Fruit fly (Drosophila melanogaster) whole organism, pupa: ENCODE data around the gene Ubc84D.

Experiments
- CG10348 ChIP-seq: fragments of 200-800 bp; sonication (Bioruptor generic); IDR thresholded peaks from 2 replicates; pipeline ENCODE4 v1.3.6; 2022; ENCODE audit warnings: missing biosample characterization, missing genetic modification characterization
- CG12605 ChIP-seq: fragments of 200-800 bp; sonication (Bioruptor generic); IDR thresholded peaks from 2 replicates; pipeline ENCODE4 v1.3.6; 2022; ENCODE audit warnings: missing biosample characterization, missing genetic modification characterization
- CG13204 ChIP-seq: fragments of 200-800 bp; sonication (Bioruptor generic); optimal IDR thresholded peaks from 2 replicates; lab custom pipeline; 2018; ENCODE audit warnings: missing biosample characterization, mild to moderate bottlenecking, missing genetic modification characterization, moderate library complexity
- CG14655 ChIP-seq: fragments of 200-800 bp; sonication (Bioruptor generic); optimal IDR thresholded peaks from 3 replicates; lab custom pipeline; 2017; ENCODE audit warnings: mild to moderate bottlenecking, missing biosample characterization, missing genetic modification reagents, missing genetic modification characterization
- CG15710 ChIP-seq: fragments of 200-800 bp; sonication (Bioruptor generic); optimal IDR thresholded peaks from 2 replicates; lab custom pipeline; 2018; ENCODE audit warnings: missing biosample characterization, mild to moderate bottlenecking, missing genetic modification characterization, moderate library complexity
- CG17806 ChIP-seq: fragments of 200-800 bp; sonication (Bioruptor generic); optimal IDR thresholded peaks from 2 replicates; lab custom pipeline; 2018; ENCODE audit warnings: missing biosample characterization, mild to moderate bottlenecking, missing genetic modification characterization, moderate library complexity
- CG32121 ChIP-seq: fragments of 200-800 bp; sonication (Bioruptor generic); IDR thresholded peaks from 2 replicates; pipeline ENCODE4 v1.3.6; 2022; ENCODE audit warnings: missing biosample characterization, missing genetic modification characterization
- CG34367 ChIP-seq: fragments of 200-800 bp; sonication (Bioruptor generic); optimal IDR thresholded peaks from 2 replicates; lab custom pipeline; 2018; ENCODE audit warnings: missing biosample characterization, mild to moderate bottlenecking, missing genetic modification characterization
- CG4496 ChIP-seq: fragments of 200-800 bp; sonication (Bioruptor generic); IDR thresholded peaks from 3 replicates; pipeline ENCODE4 v1.3.6; 2022; ENCODE audit warnings: missing biosample characterization, missing genetic modification characterization
- CG8159 ChIP-seq: fragments of 200-800 bp; sonication (Bioruptor generic); optimal IDR thresholded peaks from 3 replicates; lab custom pipeline; 2018; ENCODE audit warnings: missing biosample characterization, mild to moderate bottlenecking, missing genetic modification characterization, moderate library complexity
- CG8301 ChIP-seq: fragments of 200-800 bp; sonication (Bioruptor generic); optimal IDR thresholded peaks from 2 replicates; lab custom pipeline; 2018; ENCODE audit warnings: missing biosample characterization, mild to moderate bottlenecking, missing genetic modification characterization
- CG9948 ChIP-seq: fragments of 200-800 bp; sonication (Bioruptor generic); optimal IDR thresholded peaks from 2 replicates; lab custom pipeline; 2018; ENCODE audit warnings: missing biosample characterization, mild to moderate bottlenecking, missing genetic modification characterization, moderate library complexity
- D1 ChIP-seq: fragments of 200-800 bp; sonication (Bioruptor generic); optimal IDR thresholded peaks from 2 replicates; lab custom pipeline; 2018; ENCODE audit warnings: missing biosample characterization, mild to moderate bottlenecking, missing genetic modification characterization, moderate library complexity
- EcR ChIP-seq: fragments of 200-800 bp; sonication (Bioruptor generic); optimal IDR thresholded peaks from 3 replicates; lab custom pipeline; 2019; ENCODE audit warnings: missing biosample characterization, missing genetic modification characterization, mild to moderate bottlenecking, moderate library complexity, missing genetic modification reagents
- Ets98B ChIP-seq: fragments of 200-800 bp; sonication (Bioruptor generic); IDR thresholded peaks from 2 replicates; pipeline ENCODE4 v1.3.6; 2022; ENCODE audit warnings: missing biosample characterization, missing genetic modification characterization
- Pif1A ChIP-seq: fragments of 200-800 bp; sonication (Bioruptor generic); optimal IDR thresholded peaks from 3 replicates; lab custom pipeline; 2016; ENCODE audit warnings: missing biosample characterization, missing genetic modification characterization
- Pif1B ChIP-seq: fragments of 200-800 bp; sonication (Bioruptor generic); optimal IDR thresholded peaks from 3 replicates; lab custom pipeline; 2016; ENCODE audit warnings: missing biosample characterization, missing genetic modification characterization
- Snoo ChIP-seq: fragments of 200-800 bp; sonication (Bioruptor generic); optimal IDR thresholded peaks from 3 replicates; lab custom pipeline; 2017; ENCODE audit warnings: missing biosample characterization, mild to moderate bottlenecking, missing genetic modification characterization, inconsistent platforms
- fd96Ca ChIP-seq: fragments of 200-800 bp; sonication (Bioruptor generic); IDR thresholded peaks from 3 replicates; pipeline ENCODE4 v1.3.6; 2022; ENCODE audit warnings: missing biosample characterization, missing genetic modification characterization
- gl ChIP-seq: fragments of 200-800 bp; sonication (Bioruptor generic); optimal IDR thresholded peaks from 2 replicates; lab custom pipeline; 2018; ENCODE audit warnings: missing biosample characterization, mild to moderate bottlenecking, missing genetic modification characterization
- rn ChIP-seq: fragments of 200-800 bp; sonication (Bioruptor generic); IDR thresholded peaks from 2 replicates; pipeline ENCODE4 v1.3.6; 2022; ENCODE audit warnings: missing biosample characterization, missing genetic modification characterization

The Ubc84D gene

DNA sequence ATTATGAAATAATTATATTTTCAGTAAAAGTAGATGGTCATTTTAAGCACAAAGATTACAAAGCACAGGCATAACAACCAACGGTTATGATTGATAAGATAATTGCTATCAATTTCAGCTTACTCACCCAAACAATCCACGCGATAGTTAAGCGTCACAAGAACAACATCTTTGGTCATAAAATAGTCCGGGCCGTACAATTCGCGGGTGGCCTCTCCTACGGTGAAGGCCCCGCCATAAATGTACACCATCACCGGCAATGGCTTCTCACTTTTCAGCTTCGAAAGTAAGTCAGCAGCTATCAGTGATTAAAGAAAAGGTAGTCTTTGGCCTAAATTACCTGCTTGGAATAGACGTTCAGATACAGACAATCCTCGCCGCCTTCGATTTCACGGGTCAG, 16.4 kb upstream of the Ubc84D start:
- TF ChIP-seq CG34367 (tag; lab: Kevin White, UChicago) (no peak), CG13204 (GFP tag; lab: Kevin White, UChicago) (no peak), fd96Ca (GFP tag; lab: Robert Waterston, UW) (no peak), D1 (tag; lab: Kevin White, UChicago) (no peak), CG10348 (GFP tag; lab: Robert Waterston, UW) (no peak), CG12605 (GFP tag; lab: Robert Waterston, UW) (no peak), CG14655 (no peak), CG8301 (tag; lab: Kevin White, UChicago) (no peak), CG32121 (no peak), Pif1A (GFP tag; lab: Kevin White, UChicago) (no peak), CG15710 (tag; lab: Kevin White, UChicago) (no peak), Snoo (no peak)

DNA sequence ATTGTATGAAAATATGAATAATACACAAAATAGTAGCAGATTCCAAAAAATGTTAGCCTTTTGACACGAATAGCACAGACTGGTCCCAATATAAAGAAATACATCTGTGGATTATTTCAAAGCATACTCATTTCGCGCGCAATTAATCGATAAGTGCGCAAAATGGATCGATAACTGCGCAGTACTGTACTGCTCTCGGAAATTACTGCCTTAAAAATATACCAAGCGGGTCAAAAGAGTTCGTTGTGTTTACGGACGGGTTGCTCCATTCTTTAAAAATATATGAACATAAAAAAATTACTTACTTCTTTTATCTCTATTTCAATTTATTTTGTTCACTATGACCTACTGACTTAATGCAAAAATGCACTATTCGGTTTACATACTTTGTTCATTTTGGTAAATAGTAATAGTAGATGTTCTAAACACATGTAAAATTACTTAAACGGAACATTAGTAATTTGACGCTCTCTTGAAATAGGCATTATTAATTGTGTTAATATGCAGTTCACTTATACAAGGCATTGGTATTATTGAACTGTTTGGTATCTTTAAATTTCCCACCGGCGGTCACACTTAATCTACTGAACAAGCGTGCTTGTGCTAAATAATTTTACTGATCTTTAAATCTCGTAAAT, 11.0 kb upstream of the Ubc84D start, which contains the start of the genes Rtnl2 and alphaTub84D:
TSS of gene Rtnl2 (minus strand) at position 58 of the 638 bp plus-strand sequence.
TSS of gene alphaTub84D (plus strand) at position 570 of the 638 bp plus-strand sequence.
- TF ChIP-seq Pif1B, result no peak
- TF ChIP-seq Ets98B (GFP tag; lab: Robert Waterston, UW), result no peak
- TF ChIP-seq CG13204 (GFP tag; lab: Kevin White, UChicago), result no peak
- TF ChIP-seq D1 (tag; lab: Kevin White, UChicago), result no peak
- TF ChIP-seq gl, result no peak
- TF ChIP-seq rn (GFP tag; lab: Robert Waterston, UW), result no peak
- TF ChIP-seq fd96Ca (GFP tag; lab: Robert Waterston, UW), result no peak
- TF ChIP-seq CG8159 (tag; lab: Kevin White, UChicago), result no peak
- TF ChIP-seq Pif1A (GFP tag; lab: Kevin White, UChicago), result no peak
- TF ChIP-seq CG12605 (GFP tag; lab: Robert Waterston, UW), result no peak
- TF ChIP-seq CG10348 (GFP tag; lab: Robert Waterston, UW), result no peak
- TF ChIP-seq CG4496 (GFP tag; lab: Robert Waterston, UW), result no peak
- no peak for TF ChIP-seq CG8301 (tag; lab: Kevin White, UChicago)
- no peak for TF ChIP-seq CG34367 (tag; lab: Kevin White, UChicago)
- no peak for TF ChIP-seq CG15710 (tag; lab: Kevin White, UChicago)
- TF ChIP-seq CG32121, result no peak
- TF ChIP-seq CG14655, result no peak
- TF ChIP-seq CG17806 (tag; lab: Kevin White, UChicago), result no peak

DNA sequence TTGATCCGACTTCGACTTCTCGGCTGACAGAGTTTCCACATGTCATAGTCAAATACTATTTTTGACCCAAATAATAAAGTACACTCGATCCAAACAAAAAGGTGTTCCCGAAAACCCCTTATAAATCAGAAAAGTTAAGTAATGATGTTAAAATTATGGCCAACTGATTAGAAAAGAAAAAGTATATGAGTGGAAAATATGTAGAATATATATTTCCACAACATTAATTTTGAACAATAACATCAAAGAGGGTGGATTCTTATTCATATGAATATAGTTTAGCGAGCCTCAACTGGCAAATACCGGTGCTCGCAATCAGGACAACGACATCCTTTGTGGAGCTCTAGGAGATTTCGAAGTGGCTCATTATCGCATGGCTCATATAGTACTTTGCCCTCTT, 9.4 kb upstream of the Ubc84D start, which contains the start of gene alpha-Est6:
TSS of gene alpha-Est6 (minus strand) at position 101 of the 400 bp plus-strand sequence.
- TF ChIP-seq CG4496 (GFP tag; lab: Robert Waterston, UW) (no peak), CG14655 (no peak), CG10348 (GFP tag; lab: Robert Waterston, UW) (no peak), CG12605 (GFP tag; lab: Robert Waterston, UW) (no peak)

DNA sequence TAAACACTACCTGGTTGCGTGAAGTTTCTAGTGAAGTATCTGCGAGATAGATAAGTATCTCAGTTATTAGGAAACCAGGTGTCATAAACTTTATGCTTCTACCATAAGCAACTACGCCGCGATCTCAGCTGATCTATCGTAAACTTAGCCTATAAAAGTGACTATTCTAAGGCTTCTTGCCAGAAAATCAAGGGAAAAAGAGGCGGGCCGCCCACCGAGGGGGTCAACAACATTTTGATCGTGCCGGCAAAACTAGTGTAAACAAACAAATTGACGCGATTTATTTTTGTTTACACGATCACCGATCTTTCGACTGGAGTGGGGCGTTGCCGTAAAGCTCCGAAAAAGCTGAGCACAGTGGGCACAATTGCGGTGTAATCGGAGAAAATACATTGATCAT, 4.9 kb upstream of the Ubc84D start:
- TF ChIP-seq CG4496 (GFP tag; lab: Robert Waterston, UW), result no peak
- no peak for TF ChIP-seq Ets98B (GFP tag; lab: Robert Waterston, UW)
- no peak for TF ChIP-seq CG15710 (tag; lab: Kevin White, UChicago)
- no peak for TF ChIP-seq EcR (GFP tag; lab: Kevin White, UChicago)
- no peak for TF ChIP-seq Snoo
- no peak for TF ChIP-seq D1 (tag; lab: Kevin White, UChicago)
- TF ChIP-seq fd96Ca (GFP tag; lab: Robert Waterston, UW), result no peak

DNA sequence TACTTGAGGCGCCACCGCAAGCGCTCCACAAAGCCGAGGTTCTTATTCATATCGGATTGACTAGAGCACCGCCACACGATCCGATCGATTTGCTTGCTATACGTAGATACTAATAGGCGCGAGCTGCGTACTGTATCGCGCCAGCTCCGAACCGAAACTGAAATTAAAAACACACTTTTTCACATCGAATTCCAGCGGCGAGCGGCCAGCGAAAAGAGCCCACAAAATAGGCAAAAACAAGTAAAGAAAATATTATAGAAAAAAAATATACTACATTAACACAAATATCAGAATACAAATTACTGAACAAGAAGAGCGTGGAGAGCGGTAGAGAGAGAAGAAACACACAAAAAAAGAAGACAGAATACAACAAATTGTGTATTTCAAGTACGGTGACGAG, 4.3 kb upstream of the Ubc84D start, which contains the start of gene alpha-Est7:
TSS of gene alpha-Est7 (minus strand) at position 160 of the 400 bp plus-strand sequence.
- TF ChIP-seq gl (no peak), CG10348 (GFP tag; lab: Robert Waterston, UW) (no peak), CG8301 (tag; lab: Kevin White, UChicago) (no peak), Pif1B (no peak), Ets98B (GFP tag; lab: Robert Waterston, UW) (no peak), CG9948 (no peak), CG12605 (GFP tag; lab: Robert Waterston, UW) (no peak; the same call in 1 of the 2 replicates), CG8159 (tag; lab: Kevin White, UChicago) (no peak), fd96Ca (GFP tag; lab: Robert Waterston, UW) (no peak), CG34367 (tag; lab: Kevin White, UChicago) (no peak), CG17806 (tag; lab: Kevin White, UChicago) (no peak), EcR (GFP tag; lab: Kevin White, UChicago) (no peak), CG15710 (tag; lab: Kevin White, UChicago) (no peak), Snoo (no peak)

DNA sequence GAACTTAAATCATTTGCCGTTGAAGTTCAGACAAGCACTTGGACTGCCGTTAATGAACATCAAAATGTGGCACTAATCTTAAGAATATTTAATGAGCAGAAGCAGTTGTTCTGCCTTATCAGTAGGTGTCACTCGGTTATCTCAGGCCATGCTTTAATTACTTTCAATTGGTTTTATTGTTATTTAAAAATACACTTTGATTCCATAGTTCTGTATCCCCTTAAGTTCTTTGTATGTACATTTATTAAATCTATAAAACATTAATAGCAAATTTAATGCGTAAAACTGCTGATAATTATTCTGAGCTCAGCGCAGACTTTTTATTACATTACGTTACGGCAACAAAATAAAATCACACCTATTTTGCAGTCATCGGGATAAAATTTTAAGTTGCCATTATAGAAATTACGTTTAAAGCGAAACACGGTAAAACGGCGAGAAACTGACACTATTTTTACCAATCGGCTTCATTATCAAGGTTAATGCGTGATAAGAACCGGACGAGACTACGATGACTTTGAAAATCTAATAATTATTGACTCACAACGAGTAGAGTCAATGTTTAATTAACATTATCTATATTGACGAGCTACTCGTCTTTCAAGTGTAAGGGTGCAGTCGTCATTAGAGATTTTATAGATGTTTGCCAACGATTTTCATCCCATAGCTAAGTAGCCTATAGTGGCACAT, 3.2 kb upstream of the Ubc84D start:
- no peak for TF ChIP-seq fd96Ca (GFP tag; lab: Robert Waterston, UW)
- peak; percentile 3 for TF ChIP-seq CG8159 (tag; lab: Kevin White, UChicago)
